Worm (Caenorhabditis elegans) whole organism, L1 larva: ENCODE measurements around the gene T16G12.13.

Experiments used
- C04F5.9 ChIP-seq: sonication (generic microtip); optimal IDR thresholded peaks from 2 replicates; lab custom pipeline; 2016; ENCODE audit warnings: missing genetic modification characterization, missing compliant biosample characterization
- C34B4.2 ChIP-seq: sonication (generic microtip); optimal IDR thresholded peaks from 2 replicates; lab custom pipeline; 2017; ENCODE audit warnings: mild to moderate bottlenecking, missing genetic modification characterization, missing compliant biosample characterization
- alr-1 ChIP-seq: fragments of 200-800 bp; sonication (Bioruptor generic); optimal IDR thresholded peaks from 2 replicates; lab custom pipeline; 2018; ENCODE audit warnings: borderline replicate concordance, mild to moderate bottlenecking, missing genetic modification characterization, missing compliant biosample characterization
- ceh-63 ChIP-seq: fragments of 200-800 bp; sonication (Bioruptor generic); optimal IDR thresholded peaks from 2 replicates; lab custom pipeline; 2018; ENCODE audit warnings: mild to moderate bottlenecking, missing genetic modification characterization, missing compliant biosample characterization
- ceh-90 ChIP-seq: sonication (generic microtip); optimal IDR thresholded peaks from 2 replicates; lab custom pipeline; 2016; ENCODE audit warnings: missing genetic modification characterization, missing compliant biosample characterization
- ces-1 ChIP-seq: fragments of 150-350 bp; optimal IDR thresholded peaks from 2 replicates; lab custom pipeline; 2014; ENCODE audit warnings: missing biosample characterization, missing genetic modification reagents, missing genetic modification characterization
- efl-1 ChIP-seq, 4 experiments: fragments of 150-350 bp; optimal IDR thresholded peaks in 3 of 4; peaks in 1 of 4; 1 replicate in 1 of 4; 2 replicates in 3 of 4; lab custom pipeline; 2014; ENCODE audit warnings: missing biosample characterization in 2 of 4, missing genetic modification characterization in 2 of 4, missing genetic modification reagents in 2 of 4
- efl-3 ChIP-seq: fragments of 200-800 bp; sonication (Bioruptor generic); optimal IDR thresholded peaks from 2 replicates; lab custom pipeline; 2018; ENCODE audit warnings: mild to moderate bottlenecking, missing genetic modification characterization, missing compliant biosample characterization
- egl-13 ChIP-seq: sonication (generic microtip); optimal IDR thresholded peaks from 2 replicates; lab custom pipeline; 2016; ENCODE audit warnings: missing genotype, missing genetic modification reagents, missing genetic modification characterization, missing compliant biosample characterization
- egl-27 ChIP-seq, 2 experiments: fragments of 150-350 bp in 1 of 2; sonication (generic microtip); optimal IDR thresholded peaks; 3 replicates each; lab custom pipeline; 2017 to 2018; ENCODE audit warnings: missing biosample characterization in 2 of 2, missing genetic modification characterization in 2 of 2, missing genetic modification reagents in 2 of 2
- elt-2 ChIP-seq: sonication (generic microtip); optimal IDR thresholded peaks from 2 replicates; lab custom pipeline; 2016; ENCODE audit warnings: missing genetic modification characterization, mild to moderate bottlenecking, inconsistent platforms, missing compliant biosample characterization, missing genetic modification reagents
- fkh-10 ChIP-seq: sonication (generic microtip); optimal IDR thresholded peaks from 2 replicates; lab custom pipeline; 2017; ENCODE audit warnings: missing biosample characterization, missing genetic modification reagents, missing genetic modification characterization
- fkh-4 ChIP-seq: sonication (generic microtip); optimal IDR thresholded peaks from 2 replicates; lab custom pipeline; 2016; ENCODE audit warnings: missing compliant biosample characterization, missing genetic modification characterization, borderline replicate concordance
- fkh-8 ChIP-seq: sonication (generic microtip); optimal IDR thresholded peaks from 2 replicates; lab custom pipeline; 2016; ENCODE audit warnings: mild to moderate bottlenecking, missing genetic modification characterization, missing compliant biosample characterization
- grh-1 ChIP-seq: fragments of 200-800 bp; sonication (Bioruptor generic); IDR thresholded peaks from 2 replicates; pipeline ENCODE4 v1.3.6; 2022; ENCODE audit warnings: missing genetic modification reagents, missing genetic modification characterization, missing compliant biosample characterization
- hlh-17 ChIP-seq: fragments of 200-800 bp; sonication (Bioruptor generic); optimal IDR thresholded peaks from 2 replicates; lab custom pipeline; 2018; ENCODE audit warnings: missing genetic modification characterization, mild to moderate bottlenecking, missing compliant biosample characterization, moderate library complexity, borderline replicate concordance
- hpl-2 ChIP-seq: fragments of 150-350 bp; optimal IDR thresholded peaks from 2 replicates; lab custom pipeline; 2014; ENCODE audit warnings: missing biosample characterization, missing genetic modification reagents, missing genetic modification characterization
- irx-1 ChIP-seq: sonication (generic microtip); optimal IDR thresholded peaks from 2 replicates; lab custom pipeline; 2016; ENCODE audit warnings: missing genetic modification characterization, missing compliant biosample characterization
- isw-1 ChIP-seq: fragments of 200-800 bp; sonication (Bioruptor generic); IDR thresholded peaks from 2 replicates; pipeline ENCODE4 v1.3.6; 2022; ENCODE audit warnings: missing genetic modification characterization, missing compliant biosample characterization
- jun-1 ChIP-seq: fragments of 150-350 bp; optimal IDR thresholded peaks from 2 replicates; lab custom pipeline; 2014; ENCODE audit warnings: missing biosample characterization, missing genetic modification reagents, missing genetic modification characterization
- lin-39 ChIP-seq: fragments of 150-350 bp; optimal IDR thresholded peaks from 2 replicates; lab custom pipeline; 2014; ENCODE audit warnings: missing biosample characterization, missing genetic modification reagents, missing genetic modification characterization
- lsy-2 ChIP-seq, 2 experiments: fragments of 150-350 bp; optimal IDR thresholded peaks; 2 replicates each; lab custom pipeline; 2014; ENCODE audit warnings: missing biosample characterization in 2 of 2, missing genetic modification characterization in 2 of 2
- mep-1 ChIP-seq: fragments of 150-350 bp; optimal IDR thresholded peaks from 2 replicates; lab custom pipeline; 2014; ENCODE audit warnings: missing biosample characterization, missing genetic modification characterization
- nhr-19 ChIP-seq: fragments of 200-800 bp; sonication (Bioruptor generic); conservative IDR thresholded peaks from 2 replicates; pipeline ENCODE4 v1.3.6; 2022; ENCODE audit warnings: missing genetic modification characterization, missing compliant biosample characterization
- nhr-71 ChIP-seq: sonication (generic microtip); optimal IDR thresholded peaks from 2 replicates; lab custom pipeline; 2016; ENCODE audit warnings: mild to moderate bottlenecking, missing genetic modification characterization, moderate library complexity, missing compliant biosample characterization
- nhr-84 ChIP-seq: sonication (generic microtip); optimal IDR thresholded peaks from 2 replicates; lab custom pipeline; 2017; ENCODE audit warnings: missing biosample characterization, missing genetic modification characterization
- skn-1 ChIP-seq: fragments of 150-350 bp; optimal IDR thresholded peaks from 2 replicates; lab custom pipeline; 2014; ENCODE audit warnings: missing biosample characterization, missing genetic modification characterization
- sox-4 ChIP-seq: sonication (generic microtip); optimal IDR thresholded peaks from 2 replicates; lab custom pipeline; 2016; ENCODE audit warnings: missing genetic modification characterization, missing compliant biosample characterization
- sptf-1 ChIP-seq: fragments of 150-350 bp; optimal IDR thresholded peaks from 2 replicates; lab custom pipeline; 2014; ENCODE audit warnings: missing biosample characterization, missing genetic modification characterization
- tlp-1 ChIP-seq: fragments of 150-350 bp; optimal IDR thresholded peaks from 2 replicates; lab custom pipeline; 2014; ENCODE audit warnings: missing biosample characterization, missing genetic modification characterization
- unc-30 ChIP-seq: sonication (generic microtip); optimal IDR thresholded peaks from 2 replicates; lab custom pipeline; 2017; ENCODE audit warnings: missing biosample characterization, missing genetic modification characterization
- unc-62 ChIP-seq: fragments of 150-350 bp; optimal IDR thresholded peaks from 2 replicates; lab custom pipeline; 2014; ENCODE audit warnings: missing biosample characterization, missing genetic modification reagents, missing genetic modification characterization
- unc-86 ChIP-seq: sonication (generic microtip); optimal IDR thresholded peaks from 2 replicates; lab custom pipeline; 2016; ENCODE audit warnings: missing genetic modification characterization, missing compliant biosample characterization
- unc-98 ChIP-seq: fragments of 200-800 bp; sonication (Bioruptor generic); IDR thresholded peaks from 2 replicates; pipeline ENCODE4 v1.3.6; 2022; ENCODE audit warnings: missing genetic modification characterization, missing compliant biosample characterization
- vab-15 ChIP-seq: sonication (generic microtip); optimal IDR thresholded peaks from 2 replicates; lab custom pipeline; 2017; ENCODE audit warnings: missing genotype, mild to moderate bottlenecking, missing genetic modification characterization, missing compliant biosample characterization
- xbp-1 ChIP-seq: sonication (generic microtip); optimal IDR thresholded peaks from 2 replicates; lab custom pipeline; 2016; ENCODE audit warnings: missing genetic modification characterization, missing compliant biosample characterization
- zag-1 ChIP-seq: fragments of 150-350 bp; optimal IDR thresholded peaks from 2 replicates; lab custom pipeline; 2014; ENCODE audit warnings: missing biosample characterization, missing genetic modification characterization
- ztf-11 ChIP-seq, 2 experiments: sonication (generic microtip); optimal IDR thresholded peaks; 2 replicates each; lab custom pipeline; 2016 to 2017; ENCODE audit warnings: missing genetic modification characterization in 2 of 2, missing biosample characterization in 1 of 2, missing compliant biosample characterization in 1 of 2

Gene T16G12.13

DNA sequence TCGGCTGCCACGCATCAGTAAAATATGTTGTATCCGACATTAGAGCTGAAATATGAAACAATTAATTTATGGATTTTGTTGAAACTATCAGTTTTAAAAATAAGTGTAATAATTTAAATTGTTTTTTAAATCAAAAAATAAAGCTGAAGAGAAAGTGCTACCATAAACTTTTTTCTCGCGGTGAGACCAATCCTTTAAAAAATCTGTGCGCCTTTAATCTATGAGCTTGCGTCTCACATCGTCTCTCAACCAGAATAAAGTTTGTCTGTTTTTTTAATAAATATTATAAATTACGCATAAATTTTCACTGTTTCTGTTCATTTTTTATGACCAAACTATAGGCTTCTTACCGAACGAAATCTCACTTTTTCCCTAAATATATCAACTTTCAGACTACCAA, 22.6 kb downstream of the T16G12.13 start, which contains the start of gene T16H12.3:
Gene T16H12.3, minus strand, starts transcription at position 51 of the 400 bp plus-strand sequence.
- TF ChIP-seq fkh-4 (tag; lab: Kevin White, UChicago): no peak
- no peak for TF ChIP-seq ceh-63 (GFP tag; lab: Kevin White, UChicago)
- TF ChIP-seq C34B4.2 (tag; lab: Kevin White, UChicago): no peak
- TF ChIP-seq mep-1 (tag; lab: Kevin White, UChicago): no peak
- TF ChIP-seq egl-13 (tag; lab: Kevin White, UChicago): no peak
- TF ChIP-seq sptf-1 (tag; lab: Kevin White, UChicago): no peak
- TF ChIP-seq ztf-11 (tag; optimal IDR thresholded peaks at IDR 0.05; lab: Kevin White, UChicago): no peak
- no peak for TF ChIP-seq nhr-19 (GFP tag; lab: Robert Waterston, UW)
- no peak for TF ChIP-seq unc-62 (GFP tag; lab: Kevin White, UChicago)
- no peak for TF ChIP-seq grh-1 (GFP tag; lab: Robert Waterston, UW)
- TF ChIP-seq nhr-71 (tag; lab: Kevin White, UChicago): no peak
- TF ChIP-seq ces-1 (GFP tag; lab: Kevin White, UChicago): no peak
- TF ChIP-seq fkh-8 (tag; lab: Kevin White, UChicago): no peak
- no peak for TF ChIP-seq fkh-10
- no peak for TF ChIP-seq hlh-17 (GFP tag; lab: Kevin White, UChicago)
- no peak for TF ChIP-seq elt-2 (tag; lab: Kevin White, UChicago)
- no peak for TF ChIP-seq efl-3 (GFP tag; lab: Kevin White, UChicago)
- no peak for TF ChIP-seq irx-1 (tag; lab: Kevin White, UChicago)
- no peak for TF ChIP-seq ceh-90
- TF ChIP-seq jun-1 (tag; lab: Kevin White, UChicago): no peak

DNA sequence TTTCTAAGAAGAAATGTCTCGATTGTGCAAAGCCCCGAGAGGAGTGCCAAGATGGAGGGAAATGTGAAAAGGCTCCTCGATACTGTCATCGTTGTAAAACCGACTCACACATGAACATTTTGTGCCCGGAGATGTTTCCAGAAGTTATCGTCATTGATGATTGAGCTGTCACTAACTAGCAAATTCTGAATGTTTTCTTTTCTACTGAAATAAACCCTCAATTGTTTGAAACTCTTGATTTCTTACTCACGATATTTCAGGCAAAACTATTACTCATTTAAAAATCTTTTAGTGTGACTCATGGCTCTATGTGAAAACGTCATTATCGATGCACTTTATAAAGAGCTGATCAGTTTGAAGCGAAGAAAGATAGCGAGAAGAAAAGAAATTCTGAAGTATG, 24.4 kb downstream of the T16G12.13 start, which contains the start of gene T16H12.13:
Gene T16H12.13, plus strand, starts transcription at position 301 of the 400 bp plus-strand sequence.
- no peak for TF ChIP-seq efl-1 (optimal IDR thresholded peaks at IDR 0.05; lab: Kevin White, UChicago)
- TF ChIP-seq efl-1 (GFP tag; optimal IDR thresholded peaks at IDR 0.05 in 1 of 2; lab: Kevin White, UChicago): peak in 1 of 2 experiments; percentile 63
- no peak for TF ChIP-seq xbp-1 (tag; lab: Kevin White, UChicago)

DNA sequence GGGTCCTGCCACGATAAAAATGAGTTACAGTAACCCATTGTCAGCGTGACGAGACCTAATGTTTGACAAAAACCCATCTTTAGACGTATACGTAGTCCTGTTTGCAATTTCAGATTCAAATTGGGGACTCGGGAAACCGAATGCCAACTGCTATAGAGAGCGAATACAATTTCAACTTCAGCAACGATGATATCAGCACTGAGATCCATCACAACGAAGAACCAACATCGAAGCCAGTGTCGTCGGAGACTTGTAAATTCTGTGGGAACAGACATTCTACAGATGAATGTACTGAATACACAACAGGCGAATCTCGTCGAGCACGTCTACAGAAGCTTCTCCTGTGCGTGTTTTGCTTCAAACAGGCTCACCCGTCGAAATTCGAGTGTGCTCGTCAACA, 24.9 kb downstream of the T16G12.13 start:
- TF ChIP-seq tlp-1 (tag; lab: Kevin White, UChicago) (no peak), zag-1 (no peak), hpl-2 (no peak), alr-1 (no peak), skn-1 (tag; lab: Kevin White, UChicago) (no peak), unc-30 (no peak), vab-15 (tag; lab: Kevin White, UChicago) (no peak), sox-4 (tag; lab: Kevin White, UChicago) (no peak), lin-39 (no peak), C04F5.9 (no peak), isw-1 (GFP tag; lab: Robert Waterston, UW) (no peak), lsy-2 (tag; optimal IDR thresholded peaks at IDR 0.05; lab: Kevin White, UChicago) (no peak), unc-98 (GFP tag; lab: Robert Waterston, UW) (no peak), xbp-1 (tag; lab: Kevin White, UChicago) (no peak), unc-86 (no peak), nhr-84 (tag; lab: Kevin White, UChicago) (no peak), egl-27 (tag; optimal IDR thresholded peaks at IDR 0.05; lab: Kevin White, UChicago) (no peak), efl-1 (optimal IDR thresholded peaks at IDR 0.05; lab: Kevin White, UChicago) (no peak), efl-1 (GFP tag; optimal IDR thresholded peaks at IDR 0.05 in 1 of 2; lab: Kevin White, UChicago) (no peak)
